Worm (Caenorhabditis elegans): ENCODE data around the gene rnh-2.

DNA sequence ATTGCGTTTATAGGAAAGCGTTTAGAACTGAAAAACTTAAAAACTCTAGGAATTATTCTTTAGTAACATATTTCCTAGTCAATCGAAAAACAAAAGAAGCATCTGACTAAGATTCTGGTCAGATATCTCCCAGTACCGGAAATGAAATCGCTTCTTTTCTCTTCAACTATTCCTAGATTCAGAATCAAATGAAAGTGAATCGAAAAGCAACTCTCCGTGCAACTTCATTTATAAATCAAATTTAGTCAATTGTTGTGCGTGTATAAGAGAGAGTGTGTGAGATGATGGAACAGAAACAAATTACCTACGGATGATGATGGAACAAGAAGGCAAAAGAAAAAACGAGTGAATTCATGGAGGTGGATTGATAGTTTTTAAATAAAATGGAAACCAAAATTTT, 42.2 kb downstream of the rnh-2 start:
- TF ChIP-seq ceh-13 (GFP tag; optimal IDR thresholded peaks at IDR 0.05) (no peak), tbx-37 (GFP tag; conservative IDR thresholded peaks at IDR 0.05) (no peak)

All from whole organism, early embryonic.